Fruit fly (Drosophila melanogaster) whole organism, prepupa: Measurements from ENCODE around the gene CG42714.

Source experiments
- Blimp-1 ChIP-seq: fragments of 200-800 bp; sonication (Bioruptor generic); optimal IDR thresholded peaks from 3 replicates; lab custom pipeline; 2017; ENCODE audit warnings: missing biosample characterization, missing genetic modification characterization, mild to moderate bottlenecking, moderate library complexity, missing genetic modification reagents
- CG10669 ChIP-seq: fragments of 200-800 bp; sonication (Bioruptor generic); optimal IDR thresholded peaks from 3 replicates; lab custom pipeline; 2018; ENCODE audit warnings: missing biosample characterization, mild to moderate bottlenecking, missing genetic modification characterization, moderate library complexity
- CG11294 ChIP-seq: fragments of 200-800 bp; sonication (Bioruptor generic); IDR thresholded peaks from 2 replicates; pipeline ENCODE4 v1.3.6; 2022; ENCODE audit warnings: missing biosample characterization, missing genetic modification characterization
- CG11762 ChIP-seq: fragments of 200-800 bp; sonication (Bioruptor generic); optimal IDR thresholded peaks from 3 replicates; lab custom pipeline; 2016; ENCODE audit warnings: missing biosample characterization, missing genetic modification characterization; ENCODE audit not compliant: insufficient read depth
- CG11902 ChIP-seq: fragments of 200-800 bp; sonication (Bioruptor generic); optimal IDR thresholded peaks from 3 replicates; lab custom pipeline; 2016; ENCODE audit warnings: missing biosample characterization, missing genetic modification characterization
- CG15336 ChIP-seq: fragments of 200-800 bp; sonication (Bioruptor generic); IDR thresholded peaks from 2 replicates; pipeline ENCODE4 v1.3.6; 2022; ENCODE audit warnings: missing biosample characterization, missing genetic modification characterization
- CG1621 ChIP-seq: fragments of 200-800 bp; sonication (Bioruptor generic); optimal IDR thresholded peaks from 3 replicates; lab custom pipeline; 2018; ENCODE audit warnings: missing biosample characterization, mild to moderate bottlenecking, missing genetic modification characterization
- CG16779 ChIP-seq: fragments of 200-800 bp; sonication (Bioruptor generic); optimal IDR thresholded peaks from 3 replicates; lab custom pipeline; 2017; ENCODE audit warnings: missing biosample characterization, mild to moderate bottlenecking, missing genetic modification characterization
- CG3032 ChIP-seq: fragments of 200-800 bp; optimal IDR thresholded peaks from 2 replicates; lab custom pipeline; 2019; ENCODE audit warnings: missing biosample characterization, mild to moderate bottlenecking, missing genetic modification characterization, moderate library complexity
- CG32006 ChIP-seq: fragments of 200-800 bp; sonication (Bioruptor generic); optimal IDR thresholded peaks from 3 replicates; lab custom pipeline; 2017; ENCODE audit warnings: missing biosample characterization, mild to moderate bottlenecking, missing genetic modification characterization
- CG34406 ChIP-seq: fragments of 200-800 bp; sonication (Bioruptor generic); optimal IDR thresholded peaks from 3 replicates; lab custom pipeline; 2016; ENCODE audit warnings: missing biosample characterization, missing genetic modification characterization
- CG6163 ChIP-seq: fragments of 200-800 bp; sonication (Bioruptor generic); IDR thresholded peaks from 3 replicates; pipeline ENCODE4 v1.3.6; 2022; ENCODE audit warnings: missing biosample characterization, missing genetic modification characterization
- CG6276 ChIP-seq: fragments of 200-800 bp; sonication (Bioruptor generic); optimal IDR thresholded peaks from 2 replicates; lab custom pipeline; 2017; ENCODE audit warnings: missing biosample characterization, mild to moderate bottlenecking, missing genetic modification characterization
- CG6808 ChIP-seq: fragments of 200-800 bp; sonication (Bioruptor generic); optimal IDR thresholded peaks from 3 replicates; lab custom pipeline; 2017; ENCODE audit warnings: missing biosample characterization, missing genetic modification characterization, mild to moderate bottlenecking, moderate library complexity, missing genetic modification reagents
- CG7368 ChIP-seq: fragments of 200-800 bp; sonication (Bioruptor generic); optimal IDR thresholded peaks from 3 replicates; lab custom pipeline; 2016; ENCODE audit warnings: missing biosample characterization, missing genetic modification characterization
- CG8119 ChIP-seq: fragments of 200-800 bp; sonication (Bioruptor generic); IDR thresholded peaks from 3 replicates; pipeline ENCODE4 v1.3.6; 2022; ENCODE audit warnings: missing biosample characterization, missing genetic modification characterization
- CG8632 ChIP-seq: fragments of 200-800 bp; sonication (Bioruptor generic); optimal IDR thresholded peaks from 3 replicates; lab custom pipeline; 2016; ENCODE audit warnings: missing biosample characterization, missing genetic modification characterization
- CG9139 ChIP-seq: fragments of 200-800 bp; sonication (Bioruptor generic); optimal IDR thresholded peaks from 3 replicates; lab custom pipeline; 2017; ENCODE audit warnings: missing biosample characterization, mild to moderate bottlenecking, missing genetic modification characterization
- Eip75B ChIP-seq: fragments of 200-800 bp; sonication (Bioruptor generic); optimal IDR thresholded peaks from 3 replicates; lab custom pipeline; 2016; ENCODE audit warnings: missing biosample characterization, missing genetic modification characterization
- Ets21C ChIP-seq: fragments of 200-800 bp; sonication (Bioruptor generic); optimal IDR thresholded peaks from 3 replicates; lab custom pipeline; 2016; ENCODE audit warnings: missing biosample characterization, missing genetic modification characterization
- Ets96B ChIP-seq: fragments of 200-800 bp; optimal IDR thresholded peaks from 2 replicates; lab custom pipeline; 2019; ENCODE audit warnings: missing biosample characterization, mild to moderate bottlenecking, missing genetic modification characterization, moderate library complexity
- Hr38 ChIP-seq: sonication (Bioruptor generic); optimal IDR thresholded peaks from 2 replicates; lab custom pipeline; 2016; ENCODE audit warnings: missing biosample characterization, missing genetic modification characterization
- Hr39 ChIP-seq: fragments of 200-800 bp; sonication (Bioruptor generic); optimal IDR thresholded peaks from 2 replicates; lab custom pipeline; 2016; ENCODE audit warnings: missing biosample characterization, missing genetic modification characterization
- Met ChIP-seq: fragments of 200-800 bp; sonication (Bioruptor generic); optimal IDR thresholded peaks from 3 replicates; lab custom pipeline; 2016; ENCODE audit warnings: missing biosample characterization, missing genetic modification characterization
- Smox ChIP-seq: fragments of 200-800 bp; sonication (Bioruptor generic); optimal IDR thresholded peaks from 3 replicates; lab custom pipeline; 2016; ENCODE audit warnings: missing biosample characterization, missing genetic modification characterization
- achi ChIP-seq: fragments of 200-800 bp; sonication (Bioruptor generic); optimal IDR thresholded peaks from 3 replicates; lab custom pipeline; 2016; ENCODE audit warnings: missing biosample characterization, missing genetic modification characterization
- acj6 ChIP-seq: fragments of 200-800 bp; sonication (Bioruptor generic); optimal IDR thresholded peaks from 3 replicates; lab custom pipeline; 2016; ENCODE audit warnings: missing biosample characterization, missing genetic modification characterization
- cyc ChIP-seq: fragments of 200-800 bp; sonication (Bioruptor generic); optimal IDR thresholded peaks from 3 replicates; lab custom pipeline; 2016; ENCODE audit warnings: missing biosample characterization, missing genetic modification characterization
- eg ChIP-seq: fragments of 200-800 bp; sonication (Bioruptor generic); IDR thresholded peaks from 3 replicates; pipeline ENCODE4 v1.3.6; 2022; ENCODE audit warnings: missing biosample characterization, missing genetic modification characterization
- esn ChIP-seq: fragments of 200-800 bp; sonication (Bioruptor generic); optimal IDR thresholded peaks from 2 replicates; lab custom pipeline; 2016; ENCODE audit warnings: missing biosample characterization, mild to moderate bottlenecking, missing genetic modification characterization, moderate library complexity
- net ChIP-seq: fragments of 200-800 bp; sonication (Bioruptor generic); optimal IDR thresholded peaks from 3 replicates; lab custom pipeline; 2016; ENCODE audit warnings: missing biosample characterization, missing genetic modification characterization
- pdm3 ChIP-seq: fragments of 200-800 bp; sonication (Bioruptor generic); optimal IDR thresholded peaks from 3 replicates; lab custom pipeline; 2016; ENCODE audit warnings: missing biosample characterization, missing genetic modification characterization
- spab ChIP-seq: fragments of 200-800 bp; sonication (Bioruptor generic); optimal IDR thresholded peaks from 2 replicates; lab custom pipeline; 2017; ENCODE audit warnings: missing biosample characterization, mild to moderate bottlenecking, missing genetic modification characterization, missing genetic modification reagents
- ss ChIP-seq, 2 experiments: fragments of 200-800 bp; sonication (Bioruptor generic); optimal IDR thresholded peaks; 2 replicates in 1 of 2; 3 replicates in 1 of 2; lab custom pipeline; 2017 to 2018; ENCODE audit warnings: mild to moderate bottlenecking in 2 of 2, missing biosample characterization in 2 of 2, missing genetic modification characterization in 2 of 2, moderate library complexity in 1 of 2
- vri ChIP-seq: fragments of 200-800 bp; sonication (Bioruptor generic); optimal IDR thresholded peaks from 3 replicates; lab custom pipeline; 2016; ENCODE audit warnings: missing biosample characterization, mild to moderate bottlenecking, missing genetic modification characterization

CG42714 gene

DNA sequence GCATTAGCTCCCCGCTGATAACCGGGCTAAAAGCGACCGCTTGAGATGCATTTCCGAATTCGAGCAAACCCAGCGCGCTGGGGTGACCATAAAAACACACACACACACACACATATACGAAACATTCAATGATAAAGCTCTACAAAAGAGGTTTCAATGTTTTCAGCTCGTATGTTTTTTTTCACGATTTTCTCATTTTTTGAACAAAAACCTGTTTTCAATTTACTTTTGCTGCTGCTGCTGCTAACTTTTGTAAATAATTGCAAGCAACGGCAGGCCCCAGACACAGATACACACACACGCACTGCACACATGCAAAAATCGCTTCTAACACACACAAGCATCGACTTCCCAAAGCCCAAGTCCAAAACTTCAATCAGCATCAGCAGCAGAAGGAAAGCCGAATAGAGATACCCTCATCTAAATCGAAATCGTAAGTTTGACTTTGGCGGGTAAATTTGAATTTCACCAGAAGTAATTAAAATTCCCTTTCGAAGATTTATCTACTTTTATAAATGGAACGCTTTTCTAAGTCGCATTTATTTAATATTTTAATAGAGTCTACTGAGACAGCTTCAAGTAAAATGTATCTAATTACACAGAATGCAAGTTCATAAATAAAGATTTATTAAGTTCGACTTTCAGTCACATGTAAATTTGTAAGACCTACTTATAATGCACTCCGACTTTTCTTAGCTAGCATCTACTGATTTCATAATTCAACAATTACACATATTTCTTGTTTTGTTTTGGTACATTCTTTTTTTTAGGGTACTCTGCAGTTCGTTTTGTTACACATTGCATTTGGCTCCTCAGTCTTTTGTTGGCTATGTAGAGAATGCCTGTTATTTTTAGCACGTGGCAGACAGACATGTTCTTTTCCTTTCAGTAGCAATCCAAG is 15.6 kb upstream of the CG42714 start (continued):
- TF ChIP-seq CG32006 (GFP tag; lab: Kevin White, UChicago): peak; percentile 56
- TF ChIP-seq Ets96B (tag; lab: Kevin White, UChicago): no peak
- peak; percentile 67; the same call in 1 of the 3 replicates for TF ChIP-seq eg
- TF ChIP-seq CG10669: no peak
- no peak for TF ChIP-seq CG34406 (GFP tag; lab: Kevin White, UChicago)
- no peak for TF ChIP-seq achi (GFP tag; lab: Kevin White, UChicago)
- TF ChIP-seq Hr39 (GFP tag; lab: Kevin White, UChicago): peak; percentile 41
- peak; percentile 59 for TF ChIP-seq Smox (GFP tag; lab: Kevin White, UChicago)
- no peak for TF ChIP-seq CG7368 (GFP tag; lab: Kevin White, UChicago)
- peak; percentile 64 for TF ChIP-seq CG6276
- peak; percentile 33 for TF ChIP-seq cyc
- peak; percentile 7 for TF ChIP-seq vri (GFP tag; lab: Kevin White, UChicago)
- no peak for TF ChIP-seq CG16779
- no peak for TF ChIP-seq Hr38
- no peak for TF ChIP-seq CG6808 (GFP tag; lab: Kevin White, UChicago)
- no peak for TF ChIP-seq CG9139 (GFP tag; lab: Kevin White, UChicago)
- TF ChIP-seq CG3032 (tag; lab: Kevin White, UChicago): no peak
- TF ChIP-seq CG1621 (tag; lab: Kevin White, UChicago): no peak
- no peak for TF ChIP-seq CG11294 (GFP tag; lab: Robert Waterston, UW)
- no peak for TF ChIP-seq CG11902 (GFP tag; lab: Kevin White, UChicago)
- TF ChIP-seq esn: peak; percentile 64
- TF ChIP-seq Met (GFP tag; lab: Kevin White, UChicago): peak; percentile 67
- TF ChIP-seq CG15336: peak; percentile 60; the same call in 1 of the 2 replicates
- no peak for TF ChIP-seq CG8632 (GFP tag; lab: Kevin White, UChicago)
- peak; percentile 69; the same call in 2 of the 3 replicates for TF ChIP-seq CG8119 (GFP tag; lab: Robert Waterston, UW)
- peak; percentile 35 for TF ChIP-seq Blimp-1
- peak; percentile 59; the same call in 2 of the 3 replicates for TF ChIP-seq CG6163 (GFP tag; lab: Robert Waterston, UW)
- TF ChIP-seq acj6 (GFP tag; lab: Kevin White, UChicago): peak; percentile 33

DNA sequence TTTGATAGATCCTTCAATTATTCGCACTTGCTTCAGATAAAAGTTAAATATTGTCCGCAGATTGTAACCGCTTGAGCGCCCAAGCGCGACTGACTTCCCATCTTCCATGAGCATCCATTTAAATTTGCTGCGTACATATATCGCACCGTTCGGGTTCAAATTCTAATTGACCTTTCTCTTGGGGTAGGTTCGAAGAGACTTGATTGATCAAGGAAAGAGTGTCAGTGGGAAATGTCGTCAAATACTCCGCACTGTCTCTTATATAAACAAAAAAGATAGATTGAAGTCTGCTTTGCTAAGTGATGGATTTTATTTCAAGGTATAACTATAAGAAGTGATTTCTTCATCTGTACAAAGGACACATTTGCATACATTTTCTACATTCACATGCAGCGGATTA is 11.8 kb upstream of the CG42714 start, which contains the start of gene Mdr65:
Gene Mdr65, minus strand, starts transcription at position 101 of the 400 bp plus-strand sequence.
- TF ChIP-seq Ets21C (GFP tag; lab: Kevin White, UChicago) (no peak), CG10669 (no peak), CG7368 (GFP tag; lab: Kevin White, UChicago) (no peak), CG15336 (no peak), ss (GFP tag; optimal IDR thresholded peaks at IDR 0.05; lab: Kevin White, UChicago) (no peak), pdm3 (GFP tag; lab: Kevin White, UChicago) (no peak), eg (no peak), Eip75B (no peak), Smox (GFP tag; lab: Kevin White, UChicago) (no peak), cyc (no peak), CG6808 (GFP tag; lab: Kevin White, UChicago) (no peak), CG16779 (no peak), CG1621 (tag; lab: Kevin White, UChicago) (no peak), net (GFP tag; lab: Kevin White, UChicago) (no peak), spab (GFP tag; lab: Kevin White, UChicago) (no peak), CG11294 (GFP tag; lab: Robert Waterston, UW) (no peak), CG8632 (GFP tag; lab: Kevin White, UChicago) (no peak), Hr38 (no peak)

DNA sequence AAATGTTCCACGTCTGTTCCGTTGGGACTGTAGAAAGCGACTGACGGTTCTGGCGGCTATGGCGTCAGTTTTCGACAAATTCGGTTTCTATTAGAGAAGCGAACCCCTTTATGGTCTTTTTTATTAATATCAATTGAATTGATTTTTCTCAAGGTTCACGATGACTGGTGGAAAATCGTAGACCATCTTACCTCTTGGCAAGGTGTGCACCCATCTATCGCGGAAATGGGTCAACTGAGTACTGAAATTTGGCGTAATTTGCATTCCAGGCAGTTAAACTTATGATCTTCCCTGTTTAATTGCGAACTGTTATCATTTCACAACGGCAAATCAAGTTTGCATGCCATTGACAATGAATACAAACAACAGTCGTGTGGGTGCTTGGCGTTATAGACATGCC is 6.1 kb upstream of the CG42714 start, which contains the start of gene CG10226:
Gene CG10226, minus strand, starts transcription at position 101 of the 400 bp plus-strand sequence.
- no peak for TF ChIP-seq vri (GFP tag; lab: Kevin White, UChicago)
- no peak for TF ChIP-seq CG6163 (GFP tag; lab: Robert Waterston, UW)
- no peak for TF ChIP-seq CG11762 (GFP tag; lab: Kevin White, UChicago)
